Worm (Caenorhabditis elegans) whole organism, L2 larva: ENCODE data around the gene mccc-1.

Source experiments
- ama-1 ChIP-seq: fragments of 150-350 bp; optimal IDR thresholded peaks from 2 replicates; lab custom pipeline; 2018; ENCODE audit warnings: inconsistent platforms
- dmd-4 ChIP-seq: sonication (generic microtip); optimal IDR thresholded peaks from 2 replicates; lab custom pipeline; 2017; ENCODE audit warnings: missing biosample characterization, missing genetic modification characterization
- lin-13 ChIP-seq: fragments of 150-350 bp; optimal IDR thresholded peaks from 2 replicates; lab custom pipeline; 2014; ENCODE audit warnings: missing biosample characterization, missing genetic modification reagents, missing genetic modification characterization
- lsy-2 ChIP-seq, 2 experiments: fragments of 150-350 bp in 1 of 2; sonication (generic microtip) in 1 of 2; optimal IDR thresholded peaks; 2 replicates each; lab custom pipeline; 2014 to 2017; ENCODE audit warnings: missing biosample characterization in 2 of 2, missing genetic modification characterization in 2 of 2
- nhr-11 ChIP-seq: fragments of 150-350 bp; optimal IDR thresholded peaks from 2 replicates; lab custom pipeline; 2014; ENCODE audit warnings: missing biosample characterization, missing genetic modification characterization
- nhr-12 ChIP-seq: fragments of 150-350 bp; optimal IDR thresholded peaks from 2 replicates; lab custom pipeline; 2014; ENCODE audit warnings: missing biosample characterization, missing genetic modification characterization
- nhr-6 ChIP-seq: fragments of 150-350 bp; optimal IDR thresholded peaks from 2 replicates; lab custom pipeline; 2014; ENCODE audit warnings: missing biosample characterization, missing genetic modification characterization
- nhr-77 ChIP-seq: fragments of 150-350 bp; optimal IDR thresholded peaks from 2 replicates; lab custom pipeline; 2014; ENCODE audit warnings: missing biosample characterization, missing genetic modification characterization
- skn-1 ChIP-seq: sonication (generic microtip); optimal IDR thresholded peaks from 2 replicates; lab custom pipeline; 2017; ENCODE audit warnings: missing biosample characterization, missing genetic modification characterization
- zag-1 ChIP-seq: fragments of 150-350 bp; optimal IDR thresholded peaks from 2 replicates; lab custom pipeline; 2014; ENCODE audit warnings: missing biosample characterization, missing genetic modification characterization

- TF ChIP-seq nhr-6 (tag; lab: Kevin White, UChicago) (no peak), zag-1 (tag; lab: Kevin White, UChicago) (no peak), ama-1 (no peak), nhr-11 (tag; lab: Kevin White, UChicago) (no peak), nhr-77 (tag; lab: Kevin White, UChicago) (no peak), lsy-2 (tag; optimal IDR thresholded peaks at IDR 0.05; lab: Kevin White, UChicago) (no peak), nhr-12 (tag; lab: Kevin White, UChicago) (no peak), dmd-4 (tag; lab: Kevin White, UChicago) (no peak), skn-1 (no peak), lin-13 (GFP tag; lab: Kevin White, UChicago) (no peak)
Measured at ce11 chrIV:9899227-9899626, 14.9 kb downstream of the mccc-1 start.
